Worm (Caenorhabditis elegans) whole organism, mixed stage, embryonic: Measurements from ENCODE around the gene hpo-28.

Source experiments
- ham-2 ChIP-seq: fragments of 200-800 bp; sonication (Bioruptor generic); optimal IDR thresholded peaks from 2 replicates; lab custom pipeline; 2018; ENCODE audit warnings: mild to moderate bottlenecking, missing genetic modification characterization, missing compliant biosample characterization
- nhr-28 ChIP-seq: fragments of 150-350 bp; optimal IDR thresholded peaks from 2 replicates; lab custom pipeline; 2014; ENCODE audit warnings: missing biosample characterization, missing genetic modification characterization

DNA sequence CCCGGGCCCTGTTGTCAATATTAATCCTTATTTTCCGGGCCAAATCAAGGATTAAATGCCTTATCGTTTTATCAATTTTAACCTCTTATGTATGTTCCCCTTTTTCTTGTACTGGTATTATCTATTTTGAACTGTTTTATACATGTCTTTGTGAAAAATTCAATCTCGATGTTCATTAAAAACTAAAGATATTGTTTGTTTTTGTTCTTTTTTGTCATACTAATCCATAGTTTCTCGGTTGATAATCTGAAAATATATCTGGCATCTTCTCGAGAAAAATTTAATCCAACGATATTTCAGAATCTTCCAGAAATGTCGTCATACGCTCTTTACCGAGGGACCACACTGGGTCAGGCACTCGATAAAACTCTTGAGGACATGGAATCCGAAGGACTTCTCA lies 15.4 kb downstream of the hpo-28 start, which contains the start of gene B0336.13:
- TF ChIP-seq nhr-28 (tag; lab: Kevin White, UChicago) (no peak), ham-2 (GFP tag; lab: Kevin White, UChicago) (no peak)
